Worm (Caenorhabditis elegans): Measurements from ENCODE around the gene T01G5.7.

Gene T01G5.7

DNA sequence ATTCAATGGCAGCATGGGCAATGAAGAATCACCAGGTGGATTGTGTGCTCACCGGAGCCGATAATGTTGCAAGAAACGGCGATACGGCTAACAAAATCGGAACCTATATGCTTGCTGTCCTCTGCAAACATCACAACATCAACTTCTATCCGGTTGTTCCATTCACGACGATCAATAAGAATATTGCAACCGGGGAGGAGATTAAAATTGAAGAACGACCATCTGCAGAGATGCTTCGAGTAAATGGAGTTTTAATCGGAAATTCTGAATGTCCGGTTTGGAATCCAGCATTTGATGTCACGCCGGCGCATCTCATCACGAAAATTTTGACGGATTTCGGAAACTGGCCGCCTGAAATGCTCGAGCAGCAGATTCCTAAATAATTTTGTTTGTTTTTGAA, 28.1 kb upstream of the T01G5.7 start:
- TF ChIP-seq F57C9.4 (tag; optimal IDR thresholded peaks at IDR 0.05) (peak; percentile 4), madf-3 (GFP tag; IDR thresholded peaks at IDR 0.05) (peak; percentile 58; the same call in 1 of the 2 replicates), attf-6 (GFP tag; IDR thresholded peaks at IDR 0.05) (peak; percentile 57), mcd-1 (GFP tag; IDR thresholded peaks at IDR 0.05) (peak; percentile 51; the same call in 1 of the 2 replicates), sptf-2 (GFP tag; optimal IDR thresholded peaks at IDR 0.05) (no peak), T07F8.4 (tag; optimal IDR thresholded peaks at IDR 0.05) (peak; percentile 34), tbx-9 (tag; optimal IDR thresholded peaks at IDR 0.05; ENCODE audit: borderline replicate concordance) (no peak), hsf-1 (GFP tag; IDR thresholded peaks at IDR 0.05) (peak; percentile 75), ama-1 (optimal IDR thresholded peaks at IDR 0.05) (peak; percentile 68), ama-1 (GFP tag; optimal IDR thresholded peaks at IDR 0.05) (peak in 1 of 2 experiments; percentile 80), efl-1 (GFP tag; optimal IDR thresholded peaks at IDR 0.05) (no peak), die-1 (tag; optimal IDR thresholded peaks at IDR 0.05) (peak; percentile 5), lsl-1 (GFP tag; optimal IDR thresholded peaks at IDR 0.05) (peak; percentile 30), madf-6 (GFP tag; IDR thresholded peaks at IDR 0.05) (peak; percentile 64), tlf-1 (GFP tag; optimal IDR thresholded peaks at IDR 0.05) (peak; percentile 55), cebp-1 (GFP tag; IDR thresholded peaks at IDR 0.05) (no peak), cebp-1 (tag; optimal IDR thresholded peaks at IDR 0.05) (peak; percentile 65), snpc-4 (GFP tag; optimal IDR thresholded peaks at IDR 0.05) (no peak), snpc-4 (tag; optimal IDR thresholded peaks at IDR 0.05) (peak in 1 of 4 experiments; percentile 28), atf-7 (tag; optimal IDR thresholded peaks at IDR 0.05) (peak; percentile 18), F10E7.11 (tag; optimal IDR thresholded peaks at IDR 0.05) (peak; percentile 22), hmg-1.2 (GFP tag; IDR thresholded peaks at IDR 0.05) (peak; percentile 40), athp-1 (tag; optimal IDR thresholded peaks at IDR 0.05) (peak; percentile 82), madf-8 (GFP tag; conservative IDR thresholded peaks at IDR 0.05) (no peak), ztf-22 (GFP tag; optimal IDR thresholded peaks at IDR 0.05) (peak; percentile 5), nfyb-1 (GFP tag; IDR thresholded peaks at IDR 0.05) (0 out of 2 replicates have a peak, but pooled peaks have one; percentile 27), tbp1 (GFP tag; optimal IDR thresholded peaks at IDR 0.05) (peak; percentile 53), B0336.3 (GFP tag; IDR thresholded peaks at IDR 0.05) (peak; percentile 82), nhr-90 (tag; optimal IDR thresholded peaks at IDR 0.05) (peak; percentile 6), Y95B8A.8 (GFP tag; IDR thresholded peaks at IDR 0.05) (0 out of 2 replicates have a peak, but pooled peaks have one; percentile 40), ceh-27 (GFP tag; optimal IDR thresholded peaks at IDR 0.05) (no peak), cebp-2 (GFP tag; IDR thresholded peaks at IDR 0.05) (0 out of 2 replicates have a peak, but pooled peaks have one; percentile 35), let-607 (tag; optimal IDR thresholded peaks at IDR 0.05) (no peak), ztf-26 (tag; optimal IDR thresholded peaks at IDR 0.05) (peak; percentile 9), lin-54 (GFP tag; optimal IDR thresholded peaks at IDR 0.05) (peak; percentile 27), ZK185.1 (tag; optimal IDR thresholded peaks at IDR 0.05; ENCODE audit: poor library complexity, severe bottlenecking) (peak; percentile 30), ztf-25 (GFP tag; IDR thresholded peaks at IDR 0.05) (no peak), Y53G8AR.9 (GFP tag; conservative IDR thresholded peaks at IDR 0.05) (peak; percentile 55), chd-7 (tag; optimal IDR thresholded peaks at IDR 0.05) (peak; percentile 57), D2030.7 (GFP tag; IDR thresholded peaks at IDR 0.05) (peak; percentile 45), ekl-4 (GFP tag; IDR thresholded peaks at IDR 0.05) (peak; percentile 58), akir-1 (GFP tag; optimal IDR thresholded peaks at IDR 0.05) (no peak), repo-1 (tag; optimal IDR thresholded peaks at IDR 0.05) (peak; percentile 71), zim-3 (tag; optimal IDR thresholded peaks at IDR 0.05) (peak; percentile 33), K12H6.12 (tag; optimal IDR thresholded peaks at IDR 0.05) (no peak), attf-5 (GFP tag; optimal IDR thresholded peaks at IDR 0.05) (peak; percentile 14), C17E4.6 (GFP tag; IDR thresholded peaks at IDR 0.05) (no peak), snpc-1.1 (tag; optimal IDR thresholded peaks at IDR 0.05; ENCODE audit: insufficient read depth) (no peak)
